Worm (Caenorhabditis elegans): ENCODE results near the gene col-101.

DNA sequence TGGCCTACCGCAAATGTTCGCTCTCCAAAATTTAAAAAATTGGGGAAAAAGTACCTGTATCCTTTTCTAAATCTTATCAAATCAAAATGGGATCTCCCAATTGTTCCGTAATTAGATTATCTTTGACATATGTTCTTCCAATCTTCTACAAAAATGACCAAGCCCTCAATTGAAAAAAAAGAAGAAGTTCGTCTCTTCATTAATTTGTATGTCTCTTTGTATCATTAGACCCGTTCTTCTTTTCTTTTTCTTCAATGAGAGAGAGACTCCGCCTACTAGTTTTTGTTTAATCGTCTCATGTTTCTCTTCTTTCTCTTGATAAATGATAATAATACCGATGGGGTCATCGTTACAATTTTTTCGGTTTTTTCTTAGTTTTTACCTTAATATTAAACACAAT is 23.6 kb downstream of the col-101 start:
- TF ChIP-seq C34F6.9 (tag; optimal IDR thresholded peaks at IDR 0.05) = no peak
- no peak for TF ChIP-seq ZK546.5 (tag; optimal IDR thresholded peaks at IDR 0.05)
- no peak for TF ChIP-seq elt-1 (tag; optimal IDR thresholded peaks at IDR 0.05)
- TF ChIP-seq R02D3.7 (tag; optimal IDR thresholded peaks at IDR 0.05) = no peak
- TF ChIP-seq nhr-12 (tag; optimal IDR thresholded peaks at IDR 0.05) = no peak
- no peak for TF ChIP-seq ceh-82 (tag; optimal IDR thresholded peaks at IDR 0.05)
- no peak for TF ChIP-seq lin-39 (tag; optimal IDR thresholded peaks at IDR 0.05)
- no peak for TF ChIP-seq lsy-2 (tag; optimal IDR thresholded peaks at IDR 0.05)
- TF ChIP-seq skn-1 (tag; optimal IDR thresholded peaks at IDR 0.05) = no peak
